Worm (Caenorhabditis elegans): ENCODE results near the gene ttbk-8.2.

Gene ttbk-8.2

ce11 chrIV:5665353-5665918, 33.7 kb downstream of the ttbk-8.2 start (continued):
- TF ChIP-seq snpc-4 (GFP tag; optimal IDR thresholded peaks at IDR 0.05): no peak
- peak in 1 of 4 experiments; percentile 67 for TF ChIP-seq snpc-4 (tag; optimal IDR thresholded peaks at IDR 0.05)
- TF ChIP-seq nhr-179 (tag; optimal IDR thresholded peaks at IDR 0.05): no peak
- no peak for TF ChIP-seq ceh-100 (GFP tag; IDR thresholded peaks at IDR 0.05)
- TF ChIP-seq dox-1 (GFP tag; IDR thresholded peaks at IDR 0.05): peak; percentile 48
- TF ChIP-seq snpc-1.1 (tag; optimal IDR thresholded peaks at IDR 0.05; ENCODE audit: insufficient read depth): no peak
- TF ChIP-seq nhr-80 (tag; optimal IDR thresholded peaks at IDR 0.05): no peak
- no peak for TF ChIP-seq F37B4.10 (GFP tag; IDR thresholded peaks at IDR 0.05)
- no peak for TF ChIP-seq tlf-1 (GFP tag; optimal IDR thresholded peaks at IDR 0.05)
- TF ChIP-seq madf-10 (tag; optimal IDR thresholded peaks at IDR 0.05): no peak
- no peak for TF ChIP-seq aptf-3 (GFP tag; IDR thresholded peaks at IDR 0.05)
- TF ChIP-seq him-1 (tag; optimal IDR thresholded peaks at IDR 0.05): no peak
- no peak for TF ChIP-seq F33H1.4 (GFP tag; IDR thresholded peaks at IDR 0.05)
- no peak for TF ChIP-seq rpc-1 (optimal IDR thresholded peaks at IDR 0.05)
- no peak for TF ChIP-seq rpc-1 (tag; optimal IDR thresholded peaks at IDR 0.05)
- no peak for TF ChIP-seq bed-1 (GFP tag; IDR thresholded peaks at IDR 0.05)
- TF ChIP-seq hlh-26 (GFP tag; conservative IDR thresholded peaks at IDR 0.05): no peak
- no peak for TF ChIP-seq let-607 (tag; optimal IDR thresholded peaks at IDR 0.05)
- no peak for TF ChIP-seq B0019.2 (GFP tag; conservative IDR thresholded peaks at IDR 0.05)
- no peak for TF ChIP-seq attf-3 (GFP tag; conservative IDR thresholded peaks at IDR 0.05)
- TF ChIP-seq hlh-12 (tag; optimal IDR thresholded peaks at IDR 0.05): no peak
- no peak for TF ChIP-seq D2030.7 (GFP tag; IDR thresholded peaks at IDR 0.05)
- TF ChIP-seq aptf-2 (GFP tag; conservative IDR thresholded peaks at IDR 0.05): no peak
- no peak for TF ChIP-seq bed-2 (GFP tag; IDR thresholded peaks at IDR 0.05)
- TF ChIP-seq lin-54 (GFP tag; optimal IDR thresholded peaks at IDR 0.05): no peak
- no peak for TF ChIP-seq madf-3 (GFP tag; IDR thresholded peaks at IDR 0.05)
- no peak for TF ChIP-seq C06A6.2 (GFP tag; conservative IDR thresholded peaks at IDR 0.05)
- no peak for TF ChIP-seq akir-1 (GFP tag; optimal IDR thresholded peaks at IDR 0.05)
- TF ChIP-seq ceh-58 (GFP tag; IDR thresholded peaks at IDR 0.05): no peak
- 0 out of 2 replicates have a peak, but pooled peaks have one; percentile 12 for TF ChIP-seq Y95B8A.8 (GFP tag; IDR thresholded peaks at IDR 0.05)
- TF ChIP-seq repo-1 (tag; optimal IDR thresholded peaks at IDR 0.05): no peak
- TF ChIP-seq efl-1 (GFP tag; optimal IDR thresholded peaks at IDR 0.05): peak; percentile 11
- 0 out of 2 replicates have a peak, but pooled peaks have one; percentile 44 for TF ChIP-seq hsf-1 (GFP tag; IDR thresholded peaks at IDR 0.05)
- peak; percentile 50; the same call in 1 of the 2 replicates for TF ChIP-seq hmg-1.2 (GFP tag; IDR thresholded peaks at IDR 0.05)
- no peak for TF ChIP-seq let-526 (GFP tag; IDR thresholded peaks at IDR 0.05)
- no peak for TF ChIP-seq dpff-1 (tag; optimal IDR thresholded peaks at IDR 0.05)
- no peak for TF ChIP-seq gei-17 (GFP tag; optimal IDR thresholded peaks at IDR 0.05)
- no peak for TF ChIP-seq lin-35 (GFP tag; optimal IDR thresholded peaks at IDR 0.05)
- no peak for TF ChIP-seq B0261.1 (tag; optimal IDR thresholded peaks at IDR 0.05)
- TF ChIP-seq lin-26 (GFP tag; IDR thresholded peaks at IDR 0.05): 0 out of 2 replicates have a peak, but pooled peaks have one; percentile 13
- TF ChIP-seq hmg-20 (GFP tag; IDR thresholded peaks at IDR 0.05): no peak
- TF ChIP-seq egrh-3 (GFP tag; IDR thresholded peaks at IDR 0.05): no peak
- peak; percentile 34 for TF ChIP-seq chd-7 (tag; optimal IDR thresholded peaks at IDR 0.05)
- no peak for TF ChIP-seq lsy-27 (tag; optimal IDR thresholded peaks at IDR 0.05; ENCODE audit: borderline replicate concordance, insufficient read depth)
- no peak for TF ChIP-seq cebp-2 (GFP tag; IDR thresholded peaks at IDR 0.05)
- no peak for TF ChIP-seq sptf-2 (GFP tag; optimal IDR thresholded peaks at IDR 0.05)
- TF ChIP-seq ekl-4 (GFP tag; IDR thresholded peaks at IDR 0.05): peak; percentile 53; the same call in 1 of the 2 replicates
- TF ChIP-seq rec-8 (tag; optimal IDR thresholded peaks at IDR 0.05): no peak
- no peak for TF ChIP-seq sdz-38 (tag; optimal IDR thresholded peaks at IDR 0.05)
